Worm (Caenorhabditis elegans) whole organism, mixed stage, embryonic: Measurements from ENCODE around the gene dgn-1.

Experiments
- M03D4.4 ChIP-seq: sonication (generic microtip); optimal IDR thresholded peaks from 2 replicates; lab custom pipeline; 2017; ENCODE audit warnings: mild to moderate bottlenecking, missing genetic modification characterization, missing compliant biosample characterization
- bed-3 ChIP-seq: fragments of 200-800 bp; sonication (Bioruptor generic); optimal IDR thresholded peaks from 3 replicates; lab custom pipeline; 2018; ENCODE audit warnings: mild to moderate bottlenecking, missing genetic modification characterization, moderate library complexity, missing compliant biosample characterization
- blmp-1 ChIP-seq: fragments of 150-350 bp; optimal IDR thresholded peaks from 2 replicates; lab custom pipeline; 2014; ENCODE audit warnings: missing biosample characterization, missing genetic modification characterization
- ces-1 ChIP-seq: fragments of 150-350 bp; optimal IDR thresholded peaks from 2 replicates; lab custom pipeline; 2014; ENCODE audit warnings: missing biosample characterization, missing genetic modification reagents, missing genetic modification characterization
- cnd-1 ChIP-seq: fragments of 200-800 bp; sonication (Bioruptor generic); optimal IDR thresholded peaks from 2 replicates; lab custom pipeline; 2018; ENCODE audit warnings: mild to moderate bottlenecking, missing genetic modification characterization, missing compliant biosample characterization
- drap-1 ChIP-seq: fragments of 200-800 bp; sonication (Bioruptor generic); optimal IDR thresholded peaks from 3 replicates; lab custom pipeline; 2018; ENCODE audit warnings: mild to moderate bottlenecking, missing genetic modification characterization, missing compliant biosample characterization
- elt-1 ChIP-seq: sonication (generic microtip); optimal IDR thresholded peaks from 2 replicates; lab custom pipeline; 2017; ENCODE audit warnings: missing genetic modification characterization, mild to moderate bottlenecking, missing compliant biosample characterization, antibody characterized with exemption, moderate library complexity, borderline replicate concordance; ENCODE audit not compliant: insufficient read depth
- elt-3 ChIP-seq: fragments of 150-350 bp; optimal IDR thresholded peaks from 2 replicates; lab custom pipeline; 2014; ENCODE audit warnings: missing biosample characterization, missing genetic modification characterization
- flh-1 ChIP-seq: fragments of 200-800 bp; sonication (Bioruptor generic); optimal IDR thresholded peaks from 2 replicates; lab custom pipeline; 2018; ENCODE audit warnings: mild to moderate bottlenecking, missing genetic modification characterization, moderate library complexity, missing compliant biosample characterization
- ham-2 ChIP-seq: fragments of 200-800 bp; sonication (Bioruptor generic); optimal IDR thresholded peaks from 2 replicates; lab custom pipeline; 2018; ENCODE audit warnings: mild to moderate bottlenecking, missing genetic modification characterization, missing compliant biosample characterization
- hlh-1 ChIP-seq: fragments of 150-350 bp; optimal IDR thresholded peaks from 2 replicates; lab custom pipeline; 2014; ENCODE audit warnings: missing biosample characterization, missing genetic modification reagents, missing genetic modification characterization
- lin-32 ChIP-seq: fragments of 200-800 bp; sonication (Bioruptor generic); optimal IDR thresholded peaks from 2 replicates; lab custom pipeline; 2018; ENCODE audit warnings: mild to moderate bottlenecking, missing genetic modification characterization, missing compliant biosample characterization
- lsy-2 ChIP-seq: fragments of 150-350 bp; optimal IDR thresholded peaks from 2 replicates; lab custom pipeline; 2014; ENCODE audit warnings: missing biosample characterization, missing genetic modification characterization
- mab-5 ChIP-seq: fragments of 150-350 bp; optimal IDR thresholded peaks from 2 replicates; lab custom pipeline; 2014; ENCODE audit warnings: missing biosample characterization, missing genetic modification characterization
- mep-1 ChIP-seq: fragments of 150-350 bp; optimal IDR thresholded peaks from 2 replicates; lab custom pipeline; 2017; ENCODE audit warnings: missing biosample characterization, missing genetic modification reagents, missing genetic modification characterization, inconsistent platforms
- mls-2 ChIP-seq: sonication (generic microtip); optimal IDR thresholded peaks from 2 replicates; lab custom pipeline; 2016; ENCODE audit warnings: mild to moderate bottlenecking, missing genetic modification characterization, moderate library complexity, missing compliant biosample characterization
- nhr-12 ChIP-seq: fragments of 150-350 bp; optimal IDR thresholded peaks from 2 replicates; lab custom pipeline; 2014; ENCODE audit warnings: missing biosample characterization, missing genetic modification characterization
- nhr-2 ChIP-seq: fragments of 150-350 bp; optimal IDR thresholded peaks from 2 replicates; lab custom pipeline; 2014; ENCODE audit warnings: missing biosample characterization, missing genetic modification characterization
- nhr-237 ChIP-seq: fragments of 150-350 bp; optimal IDR thresholded peaks from 2 replicates; lab custom pipeline; 2014; ENCODE audit warnings: missing biosample characterization, missing genetic modification characterization
- nhr-28 ChIP-seq: fragments of 150-350 bp; optimal IDR thresholded peaks from 2 replicates; lab custom pipeline; 2014; ENCODE audit warnings: missing biosample characterization, missing genetic modification characterization
- nhr-76 ChIP-seq: sonication (generic microtip); optimal IDR thresholded peaks from 2 replicates; lab custom pipeline; 2017; ENCODE audit warnings: missing biosample characterization, missing genetic modification characterization
- pha-4 ChIP-seq: fragments of 150-350 bp; optimal IDR thresholded peaks from 2 replicates; lab custom pipeline; 2018; ENCODE audit warnings: missing biosample characterization, missing genetic modification reagents, missing genetic modification characterization
- sem-2 ChIP-seq: fragments of 200-800 bp; sonication (Bioruptor generic); optimal IDR thresholded peaks from 2 replicates; lab custom pipeline; 2018; ENCODE audit warnings: mild to moderate bottlenecking, missing genetic modification characterization, missing compliant biosample characterization
- snpc-4 ChIP-seq: fragments of 150-350 bp; optimal IDR thresholded peaks from 2 replicates; lab custom pipeline; 2014; ENCODE audit warnings: missing biosample characterization, missing genetic modification characterization
- sptf-1 ChIP-seq: sonication (generic microtip); optimal IDR thresholded peaks from 2 replicates; lab custom pipeline; 2017; ENCODE audit warnings: mild to moderate bottlenecking, missing genetic modification characterization, moderate library complexity, missing compliant biosample characterization
- unc-120 ChIP-seq: sonication (generic microtip); optimal IDR thresholded peaks from 2 replicates; lab custom pipeline; 2017; ENCODE audit warnings: missing genetic modification characterization, missing compliant biosample characterization; ENCODE audit not compliant: poor library complexity, severe bottlenecking
- unc-62 ChIP-seq: fragments of 150-350 bp; optimal IDR thresholded peaks from 2 replicates; lab custom pipeline; 2014; ENCODE audit warnings: missing biosample characterization, missing genetic modification reagents, missing genetic modification characterization
- zip-8 ChIP-seq: fragments of 150-350 bp; optimal IDR thresholded peaks from 2 replicates; lab custom pipeline; 2014; ENCODE audit warnings: missing biosample characterization, missing genetic modification characterization
- ztf-11 ChIP-seq: fragments of 150-350 bp; optimal IDR thresholded peaks from 2 replicates; lab custom pipeline; 2014; ENCODE audit warnings: missing biosample characterization, missing genetic modification characterization

Gene dgn-1

ce11 chrX:10909661-10910060 is 19.1 kb downstream of the dgn-1 start:
- TF ChIP-seq nhr-12, result no peak
- peak; percentile 38 for TF ChIP-seq unc-120 (tag; lab: Kevin White, UChicago)
- TF ChIP-seq bed-3, result no peak
- TF ChIP-seq elt-3 (tag; lab: Kevin White, UChicago), result no peak
- TF ChIP-seq unc-62 (GFP tag; lab: Kevin White, UChicago), result peak; percentile 55

ce11 chrX:10907418-10907817 is 21.4 kb downstream of the dgn-1 start:
- TF ChIP-seq nhr-76 (tag; lab: Kevin White, UChicago) (no peak), flh-1 (GFP tag; lab: Kevin White, UChicago) (no peak), lsy-2 (tag; lab: Kevin White, UChicago) (no peak), cnd-1 (tag; lab: Kevin White, UChicago) (no peak), nhr-2 (tag; lab: Kevin White, UChicago) (no peak), sptf-1 (tag; lab: Kevin White, UChicago) (no peak), mls-2 (tag; lab: Kevin White, UChicago) (no peak), mab-5 (peak; percentile 7), unc-62 (GFP tag; lab: Kevin White, UChicago) (peak; percentile 53)

DNA sequence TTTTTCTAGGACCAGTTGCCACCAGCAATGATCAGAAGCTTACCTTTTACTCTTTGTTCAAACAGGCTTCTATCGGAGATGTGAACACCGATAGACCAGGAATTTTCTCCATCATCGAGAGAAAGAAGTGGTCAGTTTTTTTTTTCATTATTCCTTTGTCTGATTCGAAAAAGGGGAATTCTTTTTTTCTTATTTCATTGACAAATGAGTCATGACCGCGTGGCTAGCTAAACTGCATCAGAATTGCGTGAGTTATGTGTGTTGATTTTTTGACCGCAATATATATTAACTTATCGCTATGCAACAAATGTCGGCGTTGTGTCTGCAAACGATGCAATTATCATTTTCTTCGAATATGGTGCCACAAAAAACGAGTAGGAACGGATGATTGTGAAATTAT is 25.4 kb downstream of the dgn-1 start:
- TF ChIP-seq M03D4.4 (no peak), pha-4 (tag; lab: Kevin White, UChicago) (no peak)

DNA sequence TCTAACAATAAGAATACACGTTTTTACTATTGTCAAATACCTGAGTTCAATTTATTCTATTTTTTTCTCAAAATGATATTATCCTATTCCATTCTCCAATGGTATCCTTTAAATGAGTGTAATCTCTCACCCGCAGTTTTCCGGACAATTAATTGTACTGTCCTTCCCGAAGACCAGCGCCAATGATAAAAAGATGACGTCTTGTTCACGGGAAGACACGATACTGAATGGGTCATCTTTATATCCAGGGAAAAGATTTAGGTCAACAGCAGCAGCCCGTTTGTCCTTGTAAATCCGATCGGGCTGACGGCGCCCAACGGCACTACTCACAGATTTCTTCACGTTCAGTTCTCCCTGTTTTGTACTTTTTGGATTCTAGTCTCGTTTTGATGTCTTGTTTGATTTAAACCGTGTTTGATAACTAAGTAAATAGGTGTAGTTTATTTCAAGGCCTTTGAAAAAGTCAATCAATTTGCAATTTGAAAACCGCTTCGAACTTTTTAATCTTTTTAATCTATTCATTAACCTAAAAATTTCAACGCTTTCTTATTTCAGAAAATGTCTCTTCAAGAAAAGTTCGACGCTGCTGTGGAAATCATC is 26.0 kb downstream of the dgn-1 start, which contains the start of gene acbp-3:
Gene acbp-3 (plus strand): TSS at position 550 of the 600 bp plus-strand sequence.
- TF ChIP-seq lsy-2 (tag; lab: Kevin White, UChicago) (no peak), ces-1 (GFP tag; lab: Kevin White, UChicago) (no peak)

- TF ChIP-seq lin-32 (GFP tag; lab: Kevin White, UChicago) (no peak), mab-5 (no peak), zip-8 (tag; lab: Kevin White, UChicago) (no peak), ztf-11 (tag; lab: Kevin White, UChicago) (no peak), nhr-237 (no peak), unc-62 (GFP tag; lab: Kevin White, UChicago) (no peak), bed-3 (no peak), sem-2 (no peak), nhr-28 (tag; lab: Kevin White, UChicago) (no peak), M03D4.4 (no peak), snpc-4 (tag; lab: Kevin White, UChicago) (no peak), drap-1 (GFP tag; lab: Kevin White, UChicago) (no peak), blmp-1 (tag; lab: Kevin White, UChicago) (no peak), pha-4 (tag; lab: Kevin White, UChicago) (no peak), flh-1 (GFP tag; lab: Kevin White, UChicago) (no peak), elt-1 (tag; lab: Kevin White, UChicago) (no peak), ham-2 (GFP tag; lab: Kevin White, UChicago) (no peak)
These were observed 27.0 kb downstream of the dgn-1 start for ce11 chrX:10901766-10902165.

DNA sequence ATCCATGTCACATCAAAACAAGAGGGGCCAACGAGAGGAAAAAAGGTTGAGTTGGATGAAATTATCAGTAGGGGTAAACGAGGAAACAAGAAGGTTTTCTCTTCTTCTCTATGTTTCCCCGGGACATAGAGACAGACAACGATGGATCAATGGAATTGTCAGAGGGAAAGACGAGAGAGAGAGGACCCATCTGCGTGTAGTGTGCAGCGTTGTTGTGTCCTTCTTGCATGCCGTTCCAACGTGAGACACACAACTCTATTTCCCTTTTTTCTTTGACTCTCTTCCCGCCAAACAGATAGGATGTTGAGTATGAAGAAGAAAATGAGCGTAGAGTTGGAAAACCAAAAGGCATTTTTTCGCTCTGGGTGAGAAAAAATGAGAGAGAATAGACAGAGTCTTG is 27.8 kb downstream of the dgn-1 start:
- TF ChIP-seq nhr-12 (peak; percentile 35), sem-2 (no peak), lsy-2 (tag; lab: Kevin White, UChicago) (no peak), unc-120 (tag; lab: Kevin White, UChicago) (peak; percentile 86), ces-1 (GFP tag; lab: Kevin White, UChicago) (peak; percentile 69), hlh-1 (tag; lab: Kevin White, UChicago) (peak; percentile 74), bed-3 (no peak), M03D4.4 (peak; percentile 27), drap-1 (GFP tag; lab: Kevin White, UChicago) (peak; percentile 45), cnd-1 (tag; lab: Kevin White, UChicago) (peak; percentile 18), mep-1 (tag; lab: Kevin White, UChicago) (peak; percentile 72), mls-2 (tag; lab: Kevin White, UChicago) (peak; percentile 25), unc-62 (GFP tag; lab: Kevin White, UChicago) (peak; percentile 72)
